Fruit fly (Drosophila melanogaster) whole organism, larva: ENCODE results near the gene Archease.

ENCODE experiments used
- noc ChIP-seq: fragments of 200-800 bp; sonication (Bioruptor generic); optimal IDR thresholded peaks from 3 replicates; lab custom pipeline; 2019; ENCODE audit warnings: missing biosample characterization, mild to moderate bottlenecking, missing genetic modification characterization, moderate library complexity

The Archease gene

DNA sequence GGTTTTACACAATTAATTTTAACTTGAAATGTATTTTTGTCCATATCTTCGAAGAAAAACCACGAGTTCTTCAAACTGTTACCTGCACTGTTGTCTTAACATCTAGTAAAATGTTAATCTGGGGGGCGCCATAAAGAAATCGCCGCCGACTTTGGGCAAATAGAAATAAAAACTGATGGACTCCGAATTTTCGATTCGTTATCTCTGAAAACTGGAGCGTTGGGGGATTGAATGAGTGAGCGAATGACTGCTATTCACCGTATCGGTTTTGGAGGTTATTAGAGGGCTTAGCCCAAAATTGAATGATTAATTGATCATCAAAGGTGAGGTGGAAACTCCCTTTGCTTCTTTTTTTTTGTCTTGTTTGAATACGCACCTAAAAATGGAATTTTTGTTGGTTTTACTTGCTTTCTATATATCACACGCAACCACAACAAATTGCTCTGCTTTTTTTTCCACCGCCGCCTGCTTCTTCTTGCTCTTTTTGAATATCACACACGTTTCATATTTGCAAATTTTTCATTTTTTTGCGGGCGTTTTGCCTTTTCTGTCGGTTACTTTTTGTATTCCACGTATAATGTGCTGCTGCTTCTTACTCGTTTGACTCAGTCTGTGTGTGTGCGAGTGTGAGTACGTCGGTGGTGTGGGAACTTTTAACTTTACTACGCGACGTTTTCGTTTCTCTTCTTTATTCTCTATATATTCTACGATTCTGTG lies 30.9 kb downstream of the Archease start:
- no peak for TF ChIP-seq noc (tag; lab: Kevin White, UChicago)

DNA sequence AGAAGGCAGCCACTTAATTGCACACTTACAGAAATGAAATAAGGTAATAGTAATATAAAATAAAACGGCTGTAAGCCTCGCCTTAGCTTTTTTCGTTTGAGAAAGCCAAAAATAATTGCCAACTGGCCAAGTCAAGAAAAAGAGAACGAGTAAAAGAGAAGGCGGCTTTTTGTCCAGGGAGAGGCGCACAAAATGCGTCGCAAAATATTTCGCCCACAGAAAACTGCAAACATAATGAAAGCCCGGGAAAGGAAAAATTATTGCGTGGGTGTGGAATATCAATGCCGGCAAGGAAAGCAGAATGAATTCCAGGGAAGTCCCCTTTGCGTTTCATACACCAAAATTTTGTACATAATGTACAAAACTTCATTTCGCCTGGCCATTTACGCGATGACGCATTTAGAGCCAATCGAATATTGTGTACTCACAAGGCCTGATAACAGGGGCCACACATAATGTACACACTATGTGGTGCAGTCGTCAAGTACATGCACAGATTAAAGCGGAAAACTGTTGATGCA lies 31.7 kb downstream of the Archease start:
- no peak for TF ChIP-seq noc (tag; lab: Kevin White, UChicago)

DNA sequence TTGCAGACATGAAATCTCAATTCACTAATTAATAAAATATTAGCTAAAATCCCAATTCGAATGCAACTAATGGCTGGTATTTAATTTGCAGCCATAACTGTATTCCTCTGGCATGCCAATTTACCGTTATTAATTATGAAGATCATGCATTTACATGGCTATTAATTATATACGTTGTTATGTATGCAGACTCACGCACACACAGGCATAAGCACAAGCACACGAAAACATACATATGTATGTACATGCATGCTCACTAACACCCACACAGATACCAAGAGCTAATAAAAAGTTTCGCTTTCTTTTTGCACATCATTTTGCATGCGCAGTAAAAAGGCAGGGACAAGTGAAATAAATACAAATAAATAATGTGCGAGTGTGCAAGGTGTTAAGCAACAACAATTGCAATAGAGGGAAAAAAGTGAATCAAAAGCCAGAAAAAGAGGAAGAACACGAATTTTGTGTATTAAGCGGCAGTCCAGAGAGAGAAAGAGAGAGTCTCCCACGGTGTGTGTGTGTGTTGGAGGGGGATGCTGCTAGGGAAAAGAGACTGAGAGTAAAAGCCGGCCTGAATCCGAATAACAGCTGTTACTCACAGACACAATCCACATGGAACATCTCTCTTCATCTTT lies 32.4 kb downstream of the Archease start:
- no peak for TF ChIP-seq noc (tag; lab: Kevin White, UChicago)

DNA sequence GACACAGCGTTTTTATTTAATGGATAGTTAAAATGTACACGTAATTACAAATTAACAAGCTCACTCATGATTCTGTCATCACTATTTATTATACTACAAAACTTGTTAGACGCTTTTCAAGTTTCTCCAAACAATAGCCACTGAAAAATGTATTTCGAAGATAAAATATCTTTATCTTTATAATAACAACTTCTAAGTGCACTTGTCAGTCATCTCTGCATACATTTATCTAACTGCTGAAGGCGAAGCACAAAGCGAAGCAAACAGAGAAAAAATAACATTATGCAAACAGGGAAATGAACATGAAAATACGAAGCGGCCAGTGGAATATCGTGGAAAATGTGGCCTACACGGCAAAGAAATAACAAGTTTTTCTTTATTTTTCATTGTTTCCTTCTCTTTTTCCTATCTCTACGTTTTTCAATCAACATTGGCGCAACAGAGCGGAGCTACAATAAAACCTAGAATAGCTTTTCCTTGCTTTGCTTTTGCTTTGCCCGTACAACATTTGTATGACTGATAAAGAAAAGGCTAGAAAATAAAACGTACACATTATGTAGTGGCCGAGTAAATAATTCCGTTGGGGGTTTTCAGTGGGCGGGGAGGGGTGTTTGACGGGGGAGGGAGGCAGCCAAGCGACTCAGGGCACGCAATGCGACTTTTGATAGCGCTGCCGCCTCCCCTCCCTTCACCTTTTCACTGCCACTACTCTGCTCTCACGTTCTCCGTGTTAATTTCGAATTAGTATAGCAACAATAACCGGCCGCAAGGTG lies 33.2 kb downstream of the Archease start:
- TF ChIP-seq noc (tag; lab: Kevin White, UChicago) = no peak

DNA sequence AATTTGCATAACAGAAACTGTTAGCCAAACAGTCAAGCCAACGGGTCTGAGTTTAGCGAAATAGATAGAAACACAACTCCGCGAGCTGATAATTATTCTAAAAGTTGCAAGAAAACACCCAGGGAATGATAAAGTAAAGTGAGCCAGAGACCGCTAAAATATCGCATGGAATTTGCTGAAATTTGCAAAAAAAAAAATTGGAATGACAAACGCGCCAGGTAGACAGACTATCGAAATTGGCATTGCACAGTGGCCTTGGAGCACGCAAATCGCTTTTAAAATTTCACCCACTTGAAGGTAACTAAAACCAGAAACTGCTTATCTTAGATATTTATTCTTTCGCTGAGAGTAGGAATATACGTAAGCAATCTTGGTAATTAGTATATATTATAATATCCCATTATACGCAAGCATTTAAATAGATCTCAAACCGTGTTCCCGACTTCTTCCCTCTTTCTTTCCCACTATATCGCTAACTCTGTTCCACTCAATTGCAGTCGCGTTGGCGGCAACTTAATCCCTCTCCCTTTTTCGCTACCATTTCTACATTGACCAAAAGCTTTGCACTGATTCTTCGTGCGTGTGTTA lies 34.5 kb downstream of the Archease start:
- no peak for TF ChIP-seq noc (tag; lab: Kevin White, UChicago)

DNA sequence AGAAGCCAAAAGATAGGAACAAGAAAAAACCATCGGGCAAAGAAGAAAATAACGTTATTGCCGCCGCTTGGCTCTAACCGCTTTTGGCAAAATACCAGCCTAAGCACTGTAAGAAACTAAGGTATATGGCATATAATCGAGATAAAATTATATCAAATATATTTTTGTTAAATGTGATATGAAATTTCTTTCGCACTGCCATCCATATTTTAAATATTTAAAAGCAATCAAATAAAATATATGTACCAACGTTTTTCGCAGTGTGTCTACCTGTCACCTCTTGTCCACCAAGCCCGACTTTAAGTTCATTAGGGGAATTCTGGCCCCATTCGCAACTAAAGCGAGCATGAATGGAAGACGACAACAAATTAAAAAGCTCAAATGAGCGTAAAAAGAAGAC lies 35.0 kb downstream of the Archease start:
- TF ChIP-seq noc (tag; lab: Kevin White, UChicago) = peak; percentile 89

DNA sequence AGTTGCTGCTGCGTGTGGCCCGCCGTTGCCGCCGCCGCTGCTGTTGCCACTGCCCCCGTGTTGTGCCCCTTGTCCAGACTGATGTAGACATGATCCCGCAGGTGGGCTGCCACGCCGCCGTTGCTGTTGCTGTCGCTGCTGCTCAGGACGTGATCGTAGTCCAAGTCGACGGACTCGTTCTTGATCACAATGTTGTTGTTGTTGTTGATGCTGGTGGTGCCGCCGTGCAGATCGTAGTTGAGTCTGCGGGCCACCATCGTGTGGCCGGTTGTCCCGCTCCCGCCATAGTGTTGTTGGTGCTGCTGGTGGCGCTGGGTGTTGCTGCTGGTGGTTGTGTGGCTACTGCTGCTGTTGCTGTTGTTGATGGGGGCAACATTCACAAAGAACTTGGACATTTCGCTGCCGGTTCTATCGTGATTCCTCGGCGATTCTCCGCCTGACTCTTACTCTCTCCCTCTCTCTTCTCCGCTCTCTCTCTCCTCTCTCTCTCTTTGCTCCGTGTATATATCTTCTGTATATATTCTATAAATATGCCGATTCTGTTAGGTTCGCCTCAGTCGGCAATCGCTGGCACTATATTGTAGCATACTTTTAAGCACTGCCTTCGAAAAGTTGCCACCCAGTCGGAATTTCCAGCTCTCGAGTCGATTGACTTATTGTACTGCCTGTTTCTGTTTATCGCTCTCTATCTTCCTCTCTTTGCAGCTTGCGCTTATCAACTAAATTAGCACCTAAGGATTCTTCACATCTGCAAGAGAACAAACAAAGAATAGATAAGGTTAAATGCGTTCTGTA lies 36.5 kb downstream of the Archease start:
- TF ChIP-seq noc (tag; lab: Kevin White, UChicago) = no peak

DNA sequence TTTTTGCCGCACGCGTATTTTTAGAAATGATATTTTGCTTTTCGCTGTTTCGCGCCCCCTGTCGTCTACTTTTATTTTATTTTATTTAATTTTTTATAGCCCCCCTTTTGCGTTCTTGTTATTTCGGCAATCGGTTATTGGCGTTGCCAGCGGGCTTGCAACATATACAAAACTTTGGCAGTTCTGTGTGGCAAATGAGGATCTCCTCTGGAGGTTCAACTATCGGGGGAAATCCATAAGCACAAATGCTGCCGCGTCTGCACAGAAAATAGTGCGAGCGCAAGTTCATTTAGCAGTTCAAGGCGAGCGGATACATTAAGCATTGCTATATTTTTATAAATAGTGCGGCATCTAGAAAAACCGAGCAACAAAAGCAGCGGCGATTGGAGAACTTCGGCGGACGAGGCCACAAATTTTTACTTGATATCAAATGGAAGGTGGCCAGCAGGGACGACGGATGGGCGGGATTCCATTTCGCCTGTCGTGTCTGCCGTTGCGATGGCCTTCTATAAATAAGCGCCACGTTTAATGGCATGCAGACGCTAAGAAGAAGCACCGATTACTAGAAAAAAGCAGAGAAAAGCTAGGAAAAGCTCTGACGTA lies 38.3 kb downstream of the Archease start:
- TF ChIP-seq noc (tag; lab: Kevin White, UChicago) = no peak

DNA sequence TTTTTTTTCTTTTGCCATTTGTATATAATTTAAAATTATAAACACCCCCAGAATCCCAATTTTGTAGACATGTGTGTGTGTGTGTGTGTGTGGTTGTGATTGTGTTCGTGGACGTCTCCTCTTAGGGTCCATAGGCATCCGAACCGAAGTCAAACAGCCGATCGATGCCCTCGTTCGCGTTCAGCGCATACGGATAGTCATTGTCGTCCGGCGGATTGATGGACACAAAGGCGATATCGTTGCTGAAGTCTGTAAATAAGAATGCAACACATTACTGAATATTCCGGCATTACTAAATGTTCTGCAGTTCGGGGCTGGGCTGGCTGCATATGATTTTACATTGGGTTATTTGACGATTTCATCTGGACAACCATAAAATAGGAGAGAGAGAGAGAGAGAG lies 41.3 kb downstream of the Archease start:
- no peak for TF ChIP-seq noc (tag; lab: Kevin White, UChicago)

DNA sequence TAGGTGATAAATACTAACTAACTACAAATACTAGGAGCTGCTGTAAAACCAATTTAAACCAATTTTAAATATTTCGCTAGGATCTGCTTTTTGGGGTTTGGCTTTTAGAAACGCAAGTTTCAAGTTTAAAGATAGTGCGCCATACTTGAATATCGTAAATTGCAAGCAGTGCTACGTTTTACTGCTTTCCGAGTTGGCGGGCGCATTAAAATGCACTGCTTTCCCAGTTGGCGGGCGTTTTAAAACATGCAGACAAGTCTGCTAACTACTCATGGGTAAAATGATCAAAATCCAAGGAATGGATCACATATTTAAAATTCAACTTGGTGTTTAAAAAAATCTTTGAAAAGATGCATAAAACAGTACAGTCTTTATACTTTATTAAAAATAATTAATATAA lies 43.0 kb downstream of the Archease start:
- TF ChIP-seq noc (tag; lab: Kevin White, UChicago) = no peak

DNA sequence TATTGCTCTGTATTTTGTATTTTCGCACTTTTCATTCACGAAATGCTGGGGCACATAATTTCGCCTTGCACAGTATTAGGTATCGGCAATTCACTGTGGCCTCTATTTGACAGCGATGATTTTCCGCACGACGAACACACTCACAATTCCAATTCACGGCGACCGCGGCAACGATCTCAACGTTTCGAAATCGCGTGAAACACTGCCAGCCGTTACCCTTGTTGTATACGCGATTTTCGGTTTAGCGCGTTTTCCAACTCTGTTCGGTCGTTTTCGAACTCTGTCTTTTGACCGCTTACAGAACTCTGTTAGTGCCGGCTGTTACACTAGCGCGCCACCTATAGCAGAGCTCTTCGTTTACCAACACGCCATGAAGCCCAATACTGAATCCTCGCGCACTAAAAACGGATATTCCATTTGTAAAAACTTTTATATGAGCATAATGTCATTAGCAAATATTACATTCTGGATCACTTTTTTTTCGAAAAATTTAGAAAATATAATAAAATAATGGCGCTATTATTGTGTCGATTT lies 43.6 kb downstream of the Archease start, which contains the start of gene InR:
Gene InR, minus strand, starts transcription at position 205 of the 534 bp plus-strand sequence.
- TF ChIP-seq noc (tag; lab: Kevin White, UChicago) = peak; percentile 51

DNA sequence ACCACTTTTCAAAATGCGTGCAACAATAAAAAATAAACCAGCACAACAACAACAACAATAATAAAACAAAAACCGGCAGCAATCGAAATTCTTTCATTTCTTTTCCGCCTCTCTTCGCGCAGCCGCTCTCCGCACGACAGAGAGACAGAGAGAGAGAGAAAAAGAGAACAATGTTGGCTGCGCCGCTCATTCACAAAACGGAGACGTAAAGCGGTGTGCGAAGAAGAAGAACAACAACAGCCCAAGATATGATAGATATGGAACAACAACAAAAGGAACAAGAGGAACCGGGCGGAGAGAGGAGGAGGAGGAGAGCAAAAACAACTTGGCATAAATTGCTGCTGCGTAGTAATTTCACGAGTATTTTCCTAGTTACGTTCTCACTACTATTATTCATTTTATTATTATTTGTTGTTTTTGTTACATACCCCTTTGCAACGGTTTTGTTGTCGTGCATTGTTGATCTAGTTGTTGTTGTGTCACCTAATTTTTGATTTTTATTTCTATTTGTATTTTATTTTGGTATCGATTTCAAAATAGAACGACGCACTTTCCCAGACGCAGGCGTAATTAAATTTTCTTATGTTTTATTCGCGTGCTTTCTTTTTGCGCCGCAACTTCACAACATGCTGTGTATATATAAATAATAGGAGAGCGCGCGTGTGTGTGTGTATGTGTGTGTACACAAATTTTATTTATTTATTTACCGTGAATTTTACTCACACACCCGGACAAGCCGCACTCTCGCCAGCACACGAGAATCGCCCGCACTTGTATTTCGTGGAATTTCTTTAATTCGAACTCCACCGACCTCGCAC lies 44.3 kb downstream of the Archease start:
- TF ChIP-seq noc (tag; lab: Kevin White, UChicago) = peak; percentile 25

DNA sequence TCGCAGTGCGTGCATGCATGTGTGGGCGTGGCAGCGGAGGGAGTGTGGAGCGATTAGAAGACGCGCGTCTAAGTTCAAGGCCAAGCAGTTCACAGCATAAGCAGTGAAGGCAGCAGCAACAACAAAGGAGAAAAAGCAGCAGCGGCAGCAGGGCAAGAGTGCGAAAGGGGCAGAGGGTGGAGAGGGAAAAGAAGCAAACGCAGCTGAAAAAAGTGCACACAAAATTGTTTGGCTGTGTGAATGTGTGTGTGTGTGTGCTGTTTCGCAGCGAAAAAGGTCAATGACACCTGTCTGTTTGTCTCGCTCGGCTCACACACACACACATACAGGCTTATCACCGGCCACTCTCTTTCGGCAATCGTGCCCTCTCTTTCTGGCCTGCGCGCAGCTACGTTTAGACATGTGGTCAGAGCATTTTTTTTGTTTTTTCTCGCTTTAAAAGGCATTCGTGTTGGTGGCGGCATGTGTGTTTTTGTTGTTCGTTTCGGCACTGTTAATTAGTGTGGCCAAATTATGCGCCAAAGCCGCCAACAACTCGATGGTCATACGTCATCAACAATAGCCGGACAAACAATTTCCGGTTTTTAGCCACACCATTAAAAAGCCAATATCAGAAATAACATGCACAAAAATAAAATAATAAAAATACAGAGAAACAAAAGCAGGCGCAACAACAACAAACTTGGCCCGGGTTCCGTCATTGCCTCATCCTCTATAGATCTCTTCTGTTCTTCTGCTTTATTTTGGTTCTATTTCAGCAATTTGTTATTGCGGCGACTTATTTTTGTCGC lies 46.5 kb downstream of the Archease start:
- peak; percentile 53 for TF ChIP-seq noc (tag; lab: Kevin White, UChicago)
